Fruit fly (Drosophila melanogaster) whole organism, wandering third instar larva: ENCODE data around the gene Elp6.

Experiments
- Abd-B ChIP-seq: fragments of >200 bp; optimal IDR thresholded peaks from 2 replicates; lab custom pipeline; 2017; ENCODE audit warnings: missing biosample characterization, missing genetic modification characterization
- CG32264 ChIP-seq: fragments of 200-800 bp; sonication (Bioruptor generic); optimal IDR thresholded peaks from 2 replicates; lab custom pipeline; 2016; ENCODE audit warnings: missing biosample characterization, missing genetic modification characterization
- CG9705 ChIP-seq: fragments of 200-800 bp; sonication (Bioruptor generic); optimal IDR thresholded peaks from 2 replicates; lab custom pipeline; 2018; ENCODE audit warnings: missing biosample characterization, mild to moderate bottlenecking, missing genetic modification characterization
- CrebA ChIP-seq: fragments of 200-800 bp; sonication (Bioruptor generic); optimal IDR thresholded peaks from 2 replicates; lab custom pipeline; 2016; ENCODE audit warnings: missing biosample characterization, mild to moderate bottlenecking, missing genetic modification characterization, borderline replicate concordance
- Dfd ChIP-seq: fragments of >200 bp; optimal IDR thresholded peaks from 2 replicates; lab custom pipeline; 2017; ENCODE audit warnings: missing biosample characterization, missing genetic modification characterization
- Dif ChIP-seq: fragments of 200-275, 200-300 bp; sonication (Bioruptor generic); optimal IDR thresholded peaks from 2 replicates; lab custom pipeline; 2018; ENCODE audit warnings: missing biosample characterization, missing genetic modification characterization; ENCODE audit not compliant: partially characterized antibody
- GATAd ChIP-seq: sonication (Bioruptor generic); optimal IDR thresholded peaks from 2 replicates; lab custom pipeline; 2016; ENCODE audit warnings: missing biosample characterization, missing genetic modification characterization
- HLH106 ChIP-seq: fragments of 200-800 bp; optimal IDR thresholded peaks from 3 replicates; lab custom pipeline; 2019; ENCODE audit warnings: missing biosample characterization, mild to moderate bottlenecking, missing genetic modification characterization, moderate library complexity
- Hnf4 ChIP-seq: fragments of 200-800 bp; sonication (Bioruptor generic); optimal IDR thresholded peaks from 2 replicates; lab custom pipeline; 2016; ENCODE audit warnings: missing biosample characterization, mild to moderate bottlenecking, missing genetic modification characterization
- Hr78 ChIP-seq: fragments of >200 bp; optimal IDR thresholded peaks from 2 replicates; lab custom pipeline; 2017; ENCODE audit warnings: missing biosample characterization, missing genetic modification characterization
- Hr83 ChIP-seq: fragments of 200-300 bp; sonication (Bioruptor generic); optimal IDR thresholded peaks from 2 replicates; lab custom pipeline; 2016; ENCODE audit warnings: missing biosample characterization, mild to moderate bottlenecking, missing genetic modification characterization, moderate library complexity; ENCODE audit not compliant: poor library complexity, severe bottlenecking
- Jra ChIP-seq: sonication (Bioruptor generic); optimal IDR thresholded peaks from 2 replicates; lab custom pipeline; 2016; ENCODE audit warnings: missing biosample characterization, missing genetic modification characterization
- Mio ChIP-seq: sonication (Bioruptor generic); optimal IDR thresholded peaks from 2 replicates; lab custom pipeline; 2016; ENCODE audit warnings: missing biosample characterization, missing genetic modification characterization
- Myc ChIP-seq: fragments of >200 bp; optimal IDR thresholded peaks from 2 replicates; lab custom pipeline; 2017
- N ChIP-seq: fragments of >200 bp; optimal IDR thresholded peaks from 2 replicates; lab custom pipeline; 2018; ENCODE audit warnings: missing biosample characterization, missing external identifiers, missing genetic modification characterization
- OdsH ChIP-seq: fragments of 200-800 bp; sonication (Bioruptor generic); optimal IDR thresholded peaks from 2 replicates; lab custom pipeline; 2016; ENCODE audit warnings: missing biosample characterization, mild to moderate bottlenecking, missing genetic modification characterization
- Rel ChIP-seq, 2 experiments: fragments of 200-800 bp; sonication (Bioruptor generic) in 1 of 2; optimal IDR thresholded peaks; 2 replicates in 1 of 2; 3 replicates in 1 of 2; lab custom pipeline; 2016 to 2019; ENCODE audit warnings: mild to moderate bottlenecking in 2 of 2, missing biosample characterization in 2 of 2, missing genetic modification characterization in 2 of 2, moderate library complexity in 1 of 2
- Sp1 ChIP-seq: fragments of 200-800 bp; sonication (Bioruptor generic); optimal IDR thresholded peaks from 3 replicates; lab custom pipeline; 2019; ENCODE audit warnings: missing biosample characterization, mild to moderate bottlenecking, missing genetic modification characterization, moderate library complexity
- Vsx2 ChIP-seq: fragments of 200-300, 225-300 bp; sonication (Bioruptor generic); optimal IDR thresholded peaks from 2 replicates; lab custom pipeline; 2018; ENCODE audit warnings: missing biosample characterization, missing genetic modification characterization; ENCODE audit not compliant: partially characterized antibody
- br ChIP-seq: fragments of 200-800 bp; sonication (Bioruptor generic); optimal IDR thresholded peaks from 2 replicates; lab custom pipeline; 2016; ENCODE audit warnings: missing biosample characterization, missing genetic modification characterization
- brk ChIP-seq: fragments of 200-800 bp; sonication (Bioruptor generic); optimal IDR thresholded peaks from 2 replicates; lab custom pipeline; 2016; ENCODE audit warnings: missing biosample characterization, mild to moderate bottlenecking, missing genetic modification characterization
- dl ChIP-seq, 2 experiments: fragments of 175-275, 200-275 bp in 1 of 2; fragments of 200-275 bp in 1 of 2; sonication (Bioruptor generic); optimal IDR thresholded peaks; lab custom pipeline; 2018; ENCODE audit warnings: mild to moderate bottlenecking in 2 of 2, missing biosample characterization in 2 of 2, missing genetic modification characterization in 2 of 2, moderate library complexity in 2 of 2; ENCODE audit not compliant: partially characterized antibody in 2 of 2, insufficient read depth in 1 of 2
- dmrt93B ChIP-seq: fragments of 200-800 bp; sonication (Bioruptor generic); optimal IDR thresholded peaks from 2 replicates; lab custom pipeline; 2018; ENCODE audit warnings: missing biosample characterization, mild to moderate bottlenecking, missing genetic modification characterization
- dsf ChIP-seq: sonication (Bioruptor generic); optimal IDR thresholded peaks from 2 replicates; lab custom pipeline; 2016; ENCODE audit warnings: missing biosample characterization, missing genetic modification characterization, borderline replicate concordance
- ey ChIP-seq: fragments of 200-800 bp; sonication (Bioruptor generic); optimal IDR thresholded peaks from 2 replicates; lab custom pipeline; 2016; ENCODE audit warnings: missing biosample characterization, missing genetic modification characterization
- foxo ChIP-seq, 2 experiments: fragments of 200-800 bp; sonication (Bioruptor generic); optimal IDR thresholded peaks; 2 replicates in 1 of 2; 3 replicates in 1 of 2; lab custom pipeline; 2016 to 2017; ENCODE audit warnings: missing biosample characterization in 2 of 2, missing genetic modification characterization in 2 of 2
- fru ChIP-seq: fragments of 200-800 bp; sonication (Bioruptor generic); optimal IDR thresholded peaks from 3 replicates; lab custom pipeline; 2016; ENCODE audit warnings: missing biosample characterization, mild to moderate bottlenecking, missing genetic modification characterization
- h ChIP-seq: fragments of 200-800 bp; sonication (Bioruptor generic); optimal IDR thresholded peaks from 3 replicates; lab custom pipeline; 2016; ENCODE audit warnings: missing biosample characterization, mild to moderate bottlenecking, missing genetic modification characterization
- jim ChIP-seq: fragments of 175-275, 200-325 bp; sonication (Bioruptor generic); optimal IDR thresholded peaks from 2 replicates; lab custom pipeline; 2016; ENCODE audit warnings: missing biosample characterization, mild to moderate bottlenecking, missing genetic modification characterization
- lola ChIP-seq: fragments of >200 bp; optimal IDR thresholded peaks from 2 replicates; lab custom pipeline; 2017; ENCODE audit warnings: missing biosample characterization, missing genetic modification characterization
- pan ChIP-seq: fragments of >200 bp; optimal IDR thresholded peaks from 2 replicates; lab custom pipeline; 2017
- psq ChIP-seq: fragments of 200-800 bp; sonication (Bioruptor generic); optimal IDR thresholded peaks from 3 replicates; lab custom pipeline; 2017; ENCODE audit warnings: missing biosample characterization, mild to moderate bottlenecking, missing genetic modification characterization, moderate library complexity
- rgr ChIP-seq: fragments of 200-800 bp; sonication (Bioruptor generic); optimal IDR thresholded peaks from 3 replicates; lab custom pipeline; 2016; ENCODE audit warnings: missing biosample characterization, mild to moderate bottlenecking, missing genetic modification characterization
- sage ChIP-seq: fragments of 200-800 bp; sonication (Bioruptor generic); optimal IDR thresholded peaks from 2 replicates; lab custom pipeline; 2016; ENCODE audit warnings: missing biosample characterization, mild to moderate bottlenecking, missing genetic modification characterization
- sv ChIP-seq: fragments of 200-800 bp; sonication (Bioruptor generic); optimal IDR thresholded peaks from 3 replicates; lab custom pipeline; 2016; ENCODE audit warnings: missing biosample characterization, missing genetic modification characterization
- tai ChIP-seq: sonication (Bioruptor generic); optimal IDR thresholded peaks from 2 replicates; lab custom pipeline; 2016; ENCODE audit warnings: missing biosample characterization, missing genetic modification characterization
- usp ChIP-seq: fragments of >200 bp; optimal IDR thresholded peaks from 2 replicates; lab custom pipeline; 2017; ENCODE audit warnings: missing biosample characterization, missing genetic modification characterization
- woc ChIP-seq: sonication (Bioruptor generic); optimal IDR thresholded peaks from 2 replicates; lab custom pipeline; 2016; ENCODE audit warnings: missing biosample characterization, mild to moderate bottlenecking, missing genetic modification characterization

Gene Elp6

dm6 chr3R:13406898-13407297, 40.2 kb upstream of the Elp6 start, which contains the start of gene yellow-e2:
yellow-e2 (minus strand) TSS chr3R:13406998.
- TF ChIP-seq tai (GFP tag; lab: Kevin White, UChicago) (no peak), foxo (GFP tag; optimal IDR thresholded peaks at IDR 0.05; lab: Kevin White, UChicago) (no peak), sage (GFP tag; lab: Kevin White, UChicago) (no peak), Jra (no peak), Rel (GFP tag; optimal IDR thresholded peaks at IDR 0.05; lab: Kevin White, UChicago) (no peak), Rel (tag; optimal IDR thresholded peaks at IDR 0.05; lab: Kevin White, UChicago) (no peak), dsf (GFP tag; lab: Kevin White, UChicago) (no peak), dmrt93B (GFP tag; lab: Kevin White, UChicago) (no peak), lola (GFP tag; lab: Kevin White, UChicago) (no peak), Sp1 (no peak), N (GFP tag; lab: Kevin White, UChicago) (no peak), h (GFP tag; lab: Kevin White, UChicago) (no peak), CG9705 (GFP tag; lab: Kevin White, UChicago) (no peak)

- TF ChIP-seq brk (GFP tag; lab: Kevin White, UChicago) (no peak), Hr78 (GFP tag; lab: Kevin White, UChicago) (no peak), CG9705 (GFP tag; lab: Kevin White, UChicago) (no peak), HLH106 (tag; lab: Kevin White, UChicago) (no peak), h (GFP tag; lab: Kevin White, UChicago) (peak; percentile 6), usp (no peak)
These were observed 38.2 kb upstream of the Elp6 start, which contains the start of gene yellow-e3 for dm6 chr3R:13404841-13405441. yellow-e3 (minus strand) TSS chr3R:13404870.

- peak; percentile 25 for TF ChIP-seq Hnf4 (GFP tag; lab: Kevin White, UChicago)
- peak; percentile 99 for TF ChIP-seq Vsx2
- TF ChIP-seq dl (GFP tag; optimal IDR thresholded peaks at IDR 0.05; lab: Kevin White, UChicago; ENCODE audit: insufficient read depth in 1 of 2, partially characterized antibody in 2 of 2) = peak; percentile 30 to 85
- TF ChIP-seq HLH106 (tag; lab: Kevin White, UChicago) = peak; percentile 15
- peak; percentile 99 for TF ChIP-seq Dif
- no peak for TF ChIP-seq Mio (GFP tag; lab: Kevin White, UChicago)
These were observed 36.3 kb upstream of the Elp6 start, which contains the start of gene Dpm3 for dm6 chr3R:13403032-13403459. Dpm3 (minus strand) TSS chr3R:13403051.

dm6 chr3R:13401722-13402296, 35.1 kb upstream of the Elp6 start, which contains the start of gene GILT1:
GILT1 (minus strand) TSS chr3R:13401862.
- no peak for TF ChIP-seq Dif
- peak; percentile 35 for TF ChIP-seq rgr
- peak; percentile 45 for TF ChIP-seq Jra
- TF ChIP-seq N (GFP tag; lab: Kevin White, UChicago) = no peak
- no peak for TF ChIP-seq usp
- TF ChIP-seq foxo (GFP tag; optimal IDR thresholded peaks at IDR 0.05; lab: Kevin White, UChicago) = peak in 1 of 2 experiments; percentile 5
- TF ChIP-seq Vsx2 = no peak
- TF ChIP-seq brk (GFP tag; lab: Kevin White, UChicago) = peak; percentile 58
- no peak for TF ChIP-seq dl (GFP tag; optimal IDR thresholded peaks at IDR 0.05; lab: Kevin White, UChicago; ENCODE audit: insufficient read depth in 1 of 2, partially characterized antibody in 2 of 2)
- TF ChIP-seq h (GFP tag; lab: Kevin White, UChicago) = peak; percentile 5
- peak; percentile 0 for TF ChIP-seq woc (GFP tag; lab: Kevin White, UChicago)
- no peak for TF ChIP-seq dsf (GFP tag; lab: Kevin White, UChicago)
- TF ChIP-seq dmrt93B (GFP tag; lab: Kevin White, UChicago) = no peak
- no peak for TF ChIP-seq jim (GFP tag; lab: Kevin White, UChicago)
- TF ChIP-seq HLH106 (tag; lab: Kevin White, UChicago) = no peak
- no peak for TF ChIP-seq ey (GFP tag; lab: Kevin White, UChicago)
- no peak for TF ChIP-seq Mio (GFP tag; lab: Kevin White, UChicago)
- TF ChIP-seq Abd-B = no peak
- no peak for TF ChIP-seq Sp1
- TF ChIP-seq CG32264 = no peak
- no peak for TF ChIP-seq sage (GFP tag; lab: Kevin White, UChicago)
- peak; percentile 18 for TF ChIP-seq Hr83
- TF ChIP-seq Hr78 (GFP tag; lab: Kevin White, UChicago) = no peak
- TF ChIP-seq OdsH (GFP tag; lab: Kevin White, UChicago) = no peak
- peak; percentile 48 for TF ChIP-seq tai (GFP tag; lab: Kevin White, UChicago)
- no peak for TF ChIP-seq psq (GFP tag; lab: Kevin White, UChicago)
- TF ChIP-seq pan (lab: Kevin White, UChicago) = no peak
- TF ChIP-seq sv (GFP tag; lab: Kevin White, UChicago) = no peak
- no peak for TF ChIP-seq lola (GFP tag; lab: Kevin White, UChicago)
- TF ChIP-seq CG9705 (GFP tag; lab: Kevin White, UChicago) = no peak
- TF ChIP-seq CrebA (GFP tag; lab: Kevin White, UChicago) = no peak
- TF ChIP-seq Dfd (GFP tag; lab: Kevin White, UChicago) = no peak
- TF ChIP-seq fru (GFP tag; lab: Kevin White, UChicago) = no peak
- no peak for TF ChIP-seq Myc (lab: Kevin White, UChicago)
- TF ChIP-seq GATAd (GFP tag; lab: Kevin White, UChicago) = no peak
- peak; percentile 42 for TF ChIP-seq br (GFP tag; lab: Kevin White, UChicago)
- TF ChIP-seq Rel (GFP tag; optimal IDR thresholded peaks at IDR 0.05; lab: Kevin White, UChicago) = no peak
- TF ChIP-seq Rel (tag; optimal IDR thresholded peaks at IDR 0.05; lab: Kevin White, UChicago) = no peak
- no peak for TF ChIP-seq Hnf4 (GFP tag; lab: Kevin White, UChicago)
